Fruit fly (Drosophila melanogaster) whole organism, wandering third instar larva: ENCODE measurements around the gene p38b.
A peak's percentile ranks its signal among the peaks of the same experiment; 100 is the strongest.

Experiments used
- Abd-B ChIP-seq: fragments of >200 bp; optimal IDR thresholded peaks from 2 replicates; lab custom pipeline; 2017; ENCODE audit warnings: missing biosample characterization, missing genetic modification characterization
- CG32264 ChIP-seq: fragments of 200-800 bp; sonication (Bioruptor generic); optimal IDR thresholded peaks from 2 replicates; lab custom pipeline; 2016; ENCODE audit warnings: missing biosample characterization, missing genetic modification characterization
- CG9705 ChIP-seq: fragments of 200-800 bp; sonication (Bioruptor generic); optimal IDR thresholded peaks from 2 replicates; lab custom pipeline; 2018; ENCODE audit warnings: missing biosample characterization, mild to moderate bottlenecking, missing genetic modification characterization
- CrebA ChIP-seq: fragments of 200-800 bp; sonication (Bioruptor generic); optimal IDR thresholded peaks from 2 replicates; lab custom pipeline; 2016; ENCODE audit warnings: missing biosample characterization, mild to moderate bottlenecking, missing genetic modification characterization, borderline replicate concordance
- Dfd ChIP-seq: fragments of >200 bp; optimal IDR thresholded peaks from 2 replicates; lab custom pipeline; 2017; ENCODE audit warnings: missing biosample characterization, missing genetic modification characterization
- Dif ChIP-seq: fragments of 200-275, 200-300 bp; sonication (Bioruptor generic); optimal IDR thresholded peaks from 2 replicates; lab custom pipeline; 2018; ENCODE audit warnings: missing biosample characterization, missing genetic modification characterization; ENCODE audit not compliant: partially characterized antibody
- GATAd ChIP-seq: sonication (Bioruptor generic); optimal IDR thresholded peaks from 2 replicates; lab custom pipeline; 2016; ENCODE audit warnings: missing biosample characterization, missing genetic modification characterization
- HLH106 ChIP-seq: fragments of 200-800 bp; optimal IDR thresholded peaks from 3 replicates; lab custom pipeline; 2019; ENCODE audit warnings: missing biosample characterization, mild to moderate bottlenecking, missing genetic modification characterization, moderate library complexity
- Hnf4 ChIP-seq: fragments of 200-800 bp; sonication (Bioruptor generic); optimal IDR thresholded peaks from 2 replicates; lab custom pipeline; 2016; ENCODE audit warnings: missing biosample characterization, mild to moderate bottlenecking, missing genetic modification characterization
- Hr83 ChIP-seq: fragments of 200-300 bp; sonication (Bioruptor generic); optimal IDR thresholded peaks from 2 replicates; lab custom pipeline; 2016; ENCODE audit warnings: missing biosample characterization, mild to moderate bottlenecking, missing genetic modification characterization, moderate library complexity; ENCODE audit not compliant: poor library complexity, severe bottlenecking
- N ChIP-seq: fragments of >200 bp; optimal IDR thresholded peaks from 2 replicates; lab custom pipeline; 2018; ENCODE audit warnings: missing biosample characterization, missing external identifiers, missing genetic modification characterization
- OdsH ChIP-seq: fragments of 200-800 bp; sonication (Bioruptor generic); optimal IDR thresholded peaks from 2 replicates; lab custom pipeline; 2016; ENCODE audit warnings: missing biosample characterization, mild to moderate bottlenecking, missing genetic modification characterization
- Rel ChIP-seq, 2 experiments: fragments of 200-800 bp; sonication (Bioruptor generic) in 1 of 2; optimal IDR thresholded peaks; 2 replicates in 1 of 2; 3 replicates in 1 of 2; lab custom pipeline; 2016 to 2019; ENCODE audit warnings: mild to moderate bottlenecking in 2 of 2, missing biosample characterization in 2 of 2, missing genetic modification characterization in 2 of 2, moderate library complexity in 1 of 2
- Vsx2 ChIP-seq: fragments of 200-300, 225-300 bp; sonication (Bioruptor generic); optimal IDR thresholded peaks from 2 replicates; lab custom pipeline; 2018; ENCODE audit warnings: missing biosample characterization, missing genetic modification characterization; ENCODE audit not compliant: partially characterized antibody
- br ChIP-seq: fragments of 200-800 bp; sonication (Bioruptor generic); optimal IDR thresholded peaks from 2 replicates; lab custom pipeline; 2016; ENCODE audit warnings: missing biosample characterization, missing genetic modification characterization
- brk ChIP-seq: fragments of 200-800 bp; sonication (Bioruptor generic); optimal IDR thresholded peaks from 2 replicates; lab custom pipeline; 2016; ENCODE audit warnings: missing biosample characterization, mild to moderate bottlenecking, missing genetic modification characterization
- dl ChIP-seq, 2 experiments: fragments of 175-275, 200-275 bp in 1 of 2; fragments of 200-275 bp in 1 of 2; sonication (Bioruptor generic); optimal IDR thresholded peaks; lab custom pipeline; 2018; ENCODE audit warnings: mild to moderate bottlenecking in 2 of 2, missing biosample characterization in 2 of 2, missing genetic modification characterization in 2 of 2, moderate library complexity in 2 of 2; ENCODE audit not compliant: partially characterized antibody in 2 of 2, insufficient read depth in 1 of 2
- dsf ChIP-seq: sonication (Bioruptor generic); optimal IDR thresholded peaks from 2 replicates; lab custom pipeline; 2016; ENCODE audit warnings: missing biosample characterization, missing genetic modification characterization, borderline replicate concordance
- ey ChIP-seq: fragments of 200-800 bp; sonication (Bioruptor generic); optimal IDR thresholded peaks from 2 replicates; lab custom pipeline; 2016; ENCODE audit warnings: missing biosample characterization, missing genetic modification characterization
- foxo ChIP-seq, 2 experiments: fragments of 200-800 bp; sonication (Bioruptor generic); optimal IDR thresholded peaks; 2 replicates in 1 of 2; 3 replicates in 1 of 2; lab custom pipeline; 2016 to 2017; ENCODE audit warnings: missing biosample characterization in 2 of 2, missing genetic modification characterization in 2 of 2
- fru ChIP-seq: fragments of 200-800 bp; sonication (Bioruptor generic); optimal IDR thresholded peaks from 3 replicates; lab custom pipeline; 2016; ENCODE audit warnings: missing biosample characterization, mild to moderate bottlenecking, missing genetic modification characterization
- h ChIP-seq: fragments of 200-800 bp; sonication (Bioruptor generic); optimal IDR thresholded peaks from 3 replicates; lab custom pipeline; 2016; ENCODE audit warnings: missing biosample characterization, mild to moderate bottlenecking, missing genetic modification characterization
- lola ChIP-seq: fragments of >200 bp; optimal IDR thresholded peaks from 2 replicates; lab custom pipeline; 2017; ENCODE audit warnings: missing biosample characterization, missing genetic modification characterization
- pan ChIP-seq: fragments of >200 bp; optimal IDR thresholded peaks from 2 replicates; lab custom pipeline; 2017
- rgr ChIP-seq: fragments of 200-800 bp; sonication (Bioruptor generic); optimal IDR thresholded peaks from 3 replicates; lab custom pipeline; 2016; ENCODE audit warnings: missing biosample characterization, mild to moderate bottlenecking, missing genetic modification characterization
- sv ChIP-seq: fragments of 200-800 bp; sonication (Bioruptor generic); optimal IDR thresholded peaks from 3 replicates; lab custom pipeline; 2016; ENCODE audit warnings: missing biosample characterization, missing genetic modification characterization
- woc ChIP-seq: sonication (Bioruptor generic); optimal IDR thresholded peaks from 2 replicates; lab custom pipeline; 2016; ENCODE audit warnings: missing biosample characterization, mild to moderate bottlenecking, missing genetic modification characterization

Gene p38b

dm6 chr2L:13790715-13791114, 10.2 kb downstream of the p38b start, which contains the start of gene CG16863:
Gene CG16863, plus strand, starts transcription at chr2L:13790959.
- TF ChIP-seq CG9705: no peak
- no peak for TF ChIP-seq lola
- no peak for TF ChIP-seq sv (GFP tag; lab: Kevin White, UChicago)
- TF ChIP-seq Rel (GFP tag; optimal IDR thresholded peaks at IDR 0.05; lab: Kevin White, UChicago): no peak
- TF ChIP-seq Rel (tag; optimal IDR thresholded peaks at IDR 0.05; lab: Kevin White, UChicago): peak; percentile 54

DNA sequence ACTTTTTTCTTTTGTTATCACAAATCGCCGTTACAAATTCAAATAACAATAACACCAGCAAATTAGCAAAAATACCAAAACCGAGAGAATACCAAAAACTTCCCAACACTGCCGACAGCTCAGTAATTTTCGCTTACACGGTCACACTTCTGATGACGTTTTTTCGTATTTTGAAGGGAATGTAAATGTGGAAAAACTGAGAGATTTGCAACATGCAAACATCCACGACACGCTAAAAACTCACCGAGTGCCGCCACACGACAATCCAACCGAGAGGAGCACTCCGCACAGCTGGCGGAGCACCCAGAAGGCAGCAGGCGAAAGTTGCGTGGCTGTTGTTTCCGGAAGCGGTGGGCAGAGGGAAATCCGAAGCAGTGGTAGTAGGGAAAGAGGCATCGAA, 12.9 kb downstream of the p38b start, which contains the start of gene Sec71:
Gene Sec71 (plus strand): TSS at position 117 of the 400 bp plus-strand sequence.
- TF ChIP-seq CG32264 (GFP tag; lab: Kevin White, UChicago): no peak
- no peak for TF ChIP-seq Dfd (GFP tag; lab: Kevin White, UChicago)
- TF ChIP-seq CG9705: no peak
- no peak for TF ChIP-seq brk (GFP tag; lab: Kevin White, UChicago)
- no peak for TF ChIP-seq N
- TF ChIP-seq Rel (GFP tag; optimal IDR thresholded peaks at IDR 0.05; lab: Kevin White, UChicago): no peak
- peak; percentile 47 for TF ChIP-seq Rel (tag; optimal IDR thresholded peaks at IDR 0.05; lab: Kevin White, UChicago)
- no peak for TF ChIP-seq OdsH (GFP tag; lab: Kevin White, UChicago)

DNA sequence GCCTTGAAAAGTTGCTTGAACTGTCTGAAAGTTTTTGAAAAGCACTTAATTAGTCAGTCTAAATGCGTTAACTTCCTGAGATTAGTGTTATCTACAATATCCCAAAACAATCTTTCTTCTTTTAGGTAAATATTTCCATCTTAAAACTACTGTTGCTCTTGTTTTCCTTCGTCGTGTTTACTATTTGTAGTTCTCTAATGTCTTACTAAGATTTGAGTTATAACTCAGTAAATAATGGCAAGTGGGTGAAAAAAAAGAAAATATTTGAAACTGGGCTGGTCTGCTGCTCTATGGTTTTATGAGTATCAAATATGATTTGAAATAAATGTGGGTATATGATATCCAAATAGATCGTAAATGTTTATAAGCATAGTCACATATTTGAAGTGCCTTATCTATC, 20.7 kb downstream of the p38b start:
- TF ChIP-seq lola (no peak), dsf (GFP tag; lab: Kevin White, UChicago) (no peak)

DNA sequence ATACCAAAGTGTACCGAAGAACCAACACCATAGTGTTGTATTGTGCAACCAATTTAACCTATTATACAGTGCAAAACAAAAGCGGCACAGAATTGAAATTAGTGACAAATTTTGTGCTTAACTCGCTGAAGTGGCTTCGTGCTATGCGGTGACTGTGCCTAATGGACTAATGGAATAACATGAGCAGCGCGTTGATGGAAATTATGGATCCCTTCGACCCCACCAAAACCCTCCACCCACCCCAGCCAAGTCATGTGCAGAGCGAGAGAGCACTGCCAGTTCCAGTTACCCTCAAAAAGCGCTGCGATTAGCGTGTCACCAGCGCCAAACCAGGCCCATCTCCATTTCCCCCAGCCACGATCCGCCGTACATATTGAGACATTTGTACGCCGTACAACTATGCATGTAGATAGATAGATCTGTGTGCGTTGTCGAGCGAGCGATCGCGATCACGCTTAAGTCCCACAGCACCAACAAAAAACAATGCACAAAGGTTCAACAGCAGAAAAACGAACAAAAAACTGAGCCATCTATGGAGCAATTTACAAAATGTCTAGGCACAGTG, 21.7 kb downstream of the p38b start:
- no peak for TF ChIP-seq HLH106 (tag; lab: Kevin White, UChicago)
- no peak for TF ChIP-seq Hnf4
- TF ChIP-seq N: no peak

DNA sequence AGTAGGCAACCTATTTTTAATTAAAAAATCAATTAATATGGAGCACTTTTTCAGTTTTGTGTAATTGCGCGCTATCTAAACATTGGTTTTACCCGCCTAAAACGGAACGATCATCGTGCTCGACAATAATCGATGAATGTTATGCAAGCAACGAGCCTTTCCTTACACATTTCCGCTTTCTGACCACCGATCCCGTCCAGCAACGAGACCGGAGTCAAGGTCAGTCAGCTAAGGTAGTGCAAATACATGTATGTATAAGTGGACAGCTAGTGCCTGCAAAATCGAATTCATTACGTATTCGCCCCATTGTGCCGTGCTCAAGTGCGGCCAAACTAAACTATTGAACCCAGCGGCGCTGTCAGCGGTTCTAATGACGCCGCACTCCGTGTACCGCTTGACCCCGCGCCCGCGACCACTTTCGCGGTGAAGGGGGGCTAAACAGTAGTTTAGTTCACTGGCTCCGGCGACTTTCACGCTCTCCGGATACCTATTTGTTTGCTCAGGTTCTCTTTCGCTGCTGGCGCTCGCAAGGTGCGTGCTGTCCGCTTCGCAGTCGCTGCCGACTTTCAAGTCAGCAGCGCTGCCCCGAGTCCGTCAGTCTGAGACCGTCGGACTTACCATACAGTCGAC, 22.7 kb downstream of the p38b start, which contains the start of gene CAH1:
Gene CAH1 (plus strand): TSS at position 595 of the 630 bp plus-strand sequence.
- TF ChIP-seq Vsx2 (GFP tag; lab: Kevin White, UChicago): no peak
- no peak for TF ChIP-seq dl (GFP tag; optimal IDR thresholded peaks at IDR 0.05; lab: Kevin White, UChicago; ENCODE audit: insufficient read depth in 1 of 2, partially characterized antibody in 2 of 2)
- TF ChIP-seq Hr83 (GFP tag; lab: Kevin White, UChicago): no peak
- TF ChIP-seq rgr (GFP tag; lab: Kevin White, UChicago): no peak
- TF ChIP-seq woc (GFP tag; lab: Kevin White, UChicago): no peak
- no peak for TF ChIP-seq lola
- no peak for TF ChIP-seq CG9705
- no peak for TF ChIP-seq ey
- no peak for TF ChIP-seq pan (lab: Kevin White, UChicago)
- TF ChIP-seq Abd-B: no peak
- TF ChIP-seq CrebA (GFP tag; lab: Kevin White, UChicago): no peak
- TF ChIP-seq fru: no peak
- no peak for TF ChIP-seq Hnf4
- TF ChIP-seq GATAd (GFP tag; lab: Kevin White, UChicago): no peak
- TF ChIP-seq OdsH (GFP tag; lab: Kevin White, UChicago): no peak
- no peak for TF ChIP-seq h (GFP tag; lab: Kevin White, UChicago)
- no peak for TF ChIP-seq N

- TF ChIP-seq br (GFP tag; lab: Kevin White, UChicago): peak; percentile 44
- TF ChIP-seq Rel (GFP tag; optimal IDR thresholded peaks at IDR 0.05; lab: Kevin White, UChicago): no peak
- TF ChIP-seq Rel (tag; optimal IDR thresholded peaks at IDR 0.05; lab: Kevin White, UChicago): peak; percentile 52
- TF ChIP-seq lola: no peak
- no peak for TF ChIP-seq Dif
- TF ChIP-seq foxo (GFP tag; optimal IDR thresholded peaks at IDR 0.05; lab: Kevin White, UChicago): peak in 1 of 2 experiments; percentile 4
- TF ChIP-seq Hnf4: no peak
Observed at dm6 chr2L:13803805-13804560, 23.5 kb downstream of the p38b start.
